Worm (Caenorhabditis elegans): Measurements from ENCODE around the gene ilc-17.1.

DNA sequence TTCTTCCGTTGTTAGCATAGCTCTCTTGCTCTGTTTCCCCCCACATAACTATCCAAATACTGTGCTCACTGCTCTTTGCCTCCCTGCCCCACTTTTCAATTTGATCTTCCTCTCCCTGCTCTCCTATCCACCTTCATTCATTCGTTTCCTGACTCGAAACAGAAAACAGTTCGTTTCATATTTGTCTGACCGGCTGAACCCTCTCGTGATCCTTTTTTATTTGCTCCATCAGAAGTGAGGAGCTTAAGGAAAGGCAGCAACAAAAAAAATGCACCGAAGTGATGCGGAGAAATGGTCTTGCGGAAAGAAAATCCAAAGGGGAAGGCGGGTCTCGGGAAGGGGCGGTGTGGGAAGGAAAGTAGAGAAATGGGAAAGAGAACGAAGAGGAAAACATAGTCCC, 48.2 kb downstream of the ilc-17.1 start:
- TF ChIP-seq blmp-1 (tag; optimal IDR thresholded peaks at IDR 0.05) (no peak), hlh-1 (tag; optimal IDR thresholded peaks at IDR 0.05) (no peak), bed-3 (GFP tag; optimal IDR thresholded peaks at IDR 0.05) (no peak)

Measured in whole organism, mixed stage, embryonic.